Worm (Caenorhabditis elegans): ENCODE data around the gene B0281.5.

Gene B0281.5

DNA sequence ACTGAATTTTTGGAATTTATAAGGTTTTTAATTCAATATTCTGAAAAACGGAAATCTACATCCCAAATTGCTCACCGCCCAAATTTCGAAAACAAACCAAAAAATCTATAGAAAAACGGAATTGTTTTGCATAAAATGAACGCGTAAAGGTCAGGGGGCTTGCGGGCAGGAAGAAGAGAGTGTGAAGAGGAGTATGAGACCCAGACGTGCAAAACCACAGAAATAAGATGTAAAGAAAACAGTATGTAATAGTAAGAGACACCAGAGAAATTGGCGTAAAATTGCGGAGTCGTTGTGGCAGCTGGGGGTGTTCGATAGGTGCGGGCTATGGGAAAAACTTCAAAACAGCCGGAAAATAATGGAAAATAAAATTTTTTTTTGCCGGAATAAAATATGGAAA lies 40.2 kb upstream of the B0281.5 start:
- peak; percentile 16 for TF ChIP-seq ceh-16 (tag; optimal IDR thresholded peaks at IDR 0.05)
- no peak for TF ChIP-seq jun-1 (tag; optimal IDR thresholded peaks at IDR 0.05)
- TF ChIP-seq hmg-11 (tag; optimal IDR thresholded peaks at IDR 0.05), result peak; percentile 42
- no peak for TF ChIP-seq ztf-11 (tag; optimal IDR thresholded peaks at IDR 0.05)
- TF ChIP-seq nhr-11 (tag; optimal IDR thresholded peaks at IDR 0.05), result no peak
- peak; percentile 14 for TF ChIP-seq nfya-1 (tag; optimal IDR thresholded peaks at IDR 0.05; ENCODE audit: insufficient read depth)
- TF ChIP-seq elt-2 (tag; optimal IDR thresholded peaks at IDR 0.05), result peak; percentile 5

DNA sequence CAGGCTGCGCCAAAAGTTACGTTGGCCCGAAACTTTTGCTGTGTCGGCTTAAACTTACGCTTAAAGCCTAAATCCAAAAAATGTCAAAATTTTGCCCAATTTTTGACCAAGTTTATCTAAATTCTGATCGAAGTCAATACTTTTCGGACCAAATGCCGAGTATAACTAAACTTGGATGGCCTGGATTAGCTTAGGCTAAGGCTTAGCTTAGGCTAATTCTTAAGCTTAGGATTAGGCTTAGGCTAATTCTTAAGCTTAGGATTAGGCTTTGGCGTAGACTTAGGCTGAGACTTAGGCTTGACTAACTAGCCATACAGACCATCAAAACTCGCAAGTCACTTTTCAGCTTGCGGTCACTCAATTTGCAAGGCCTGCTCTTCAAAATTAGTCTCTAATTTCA lies 35.4 kb upstream of the B0281.5 start:
- TF ChIP-seq nhr-237 (tag; optimal IDR thresholded peaks at IDR 0.05) (no peak), ceh-16 (tag; optimal IDR thresholded peaks at IDR 0.05) (no peak), skn-1 (tag; optimal IDR thresholded peaks at IDR 0.05) (no peak), zag-1 (tag; optimal IDR thresholded peaks at IDR 0.05) (no peak), ztf-11 (tag; optimal IDR thresholded peaks at IDR 0.05) (no peak), R02D3.7 (tag; optimal IDR thresholded peaks at IDR 0.05) (no peak), ceh-82 (tag; optimal IDR thresholded peaks at IDR 0.05) (no peak)

DNA sequence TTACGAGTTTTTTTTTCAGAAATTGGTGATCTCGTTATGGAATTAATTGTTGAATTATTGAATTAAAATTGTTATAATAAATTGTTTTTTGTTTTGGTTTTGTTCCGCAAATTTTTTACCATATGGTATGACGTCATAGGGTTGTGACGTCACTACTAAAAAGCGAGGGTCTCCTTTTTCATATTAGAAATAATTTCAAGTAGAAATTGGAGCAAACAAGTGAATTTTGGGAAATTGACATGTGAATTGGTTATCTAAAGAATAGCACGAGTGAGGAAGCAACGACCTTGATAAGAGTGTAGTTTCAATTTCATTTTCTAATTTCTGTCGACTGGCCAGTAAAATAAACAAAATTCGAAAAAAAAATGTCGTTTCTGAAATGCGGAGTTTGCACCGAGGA lies 34.8 kb upstream of the B0281.5 start, which contains the start of gene F43C11.7:
Gene F43C11.7 (plus strand): TSS at position 326 of the 400 bp plus-strand sequence.
- TF ChIP-seq nhr-23 (tag; optimal IDR thresholded peaks at IDR 0.05) (no peak), elt-2 (tag; optimal IDR thresholded peaks at IDR 0.05) (peak; percentile 87), pha-4 (tag; optimal IDR thresholded peaks at IDR 0.05) (peak; percentile 51), pqm-1 (tag; optimal IDR thresholded peaks at IDR 0.05) (peak; percentile 49)

DNA sequence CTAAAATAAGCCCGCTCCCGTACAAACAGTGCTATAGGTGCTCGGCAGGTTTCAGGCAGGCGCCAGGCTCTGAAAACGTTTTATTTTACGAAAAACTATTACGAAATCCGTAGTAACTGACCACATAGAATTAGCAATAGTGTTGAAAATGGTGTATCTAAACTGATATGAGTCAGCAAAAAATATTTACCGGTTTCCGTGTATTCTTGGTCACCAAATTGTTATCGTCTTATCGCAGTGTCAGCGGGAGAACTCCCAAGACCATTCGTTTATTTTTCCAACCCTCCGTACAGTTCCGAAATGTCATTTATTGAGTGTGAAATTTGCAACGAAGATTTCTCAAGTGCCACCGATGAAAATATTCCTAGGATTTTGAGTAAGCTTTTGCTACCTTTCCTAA lies 31.5 kb upstream of the B0281.5 start, which contains the start of gene F43C11.8:
Gene F43C11.8 (plus strand): TSS at position 301 of the 400 bp plus-strand sequence.
- TF ChIP-seq lin-39 (tag; optimal IDR thresholded peaks at IDR 0.05), result no peak
- no peak for TF ChIP-seq nhr-28 (tag; optimal IDR thresholded peaks at IDR 0.05)
- TF ChIP-seq egl-5 (tag; optimal IDR thresholded peaks at IDR 0.05), result no peak
- no peak for TF ChIP-seq snpc-4 (tag; optimal IDR thresholded peaks at IDR 0.05)
- TF ChIP-seq nhr-23 (tag; optimal IDR thresholded peaks at IDR 0.05), result no peak
- no peak for TF ChIP-seq ztf-11 (tag; optimal IDR thresholded peaks at IDR 0.05)
- TF ChIP-seq ceh-28 (tag; optimal IDR thresholded peaks at IDR 0.05), result no peak
- no peak for TF ChIP-seq tbx-2 (tag; optimal IDR thresholded peaks at IDR 0.05)
- TF ChIP-seq nhr-77 (tag; optimal IDR thresholded peaks at IDR 0.05), result no peak
- no peak for TF ChIP-seq unc-39 (tag; optimal IDR thresholded peaks at IDR 0.05)
- TF ChIP-seq elt-2 (tag; optimal IDR thresholded peaks at IDR 0.05), result no peak
- no peak for TF ChIP-seq R02D3.7 (tag; optimal IDR thresholded peaks at IDR 0.05)
- TF ChIP-seq lsy-12 (tag; optimal IDR thresholded peaks at IDR 0.05), result no peak
- no peak for TF ChIP-seq nhr-43 (tag; optimal IDR thresholded peaks at IDR 0.05; ENCODE audit: poor library complexity, severe bottlenecking)

DNA sequence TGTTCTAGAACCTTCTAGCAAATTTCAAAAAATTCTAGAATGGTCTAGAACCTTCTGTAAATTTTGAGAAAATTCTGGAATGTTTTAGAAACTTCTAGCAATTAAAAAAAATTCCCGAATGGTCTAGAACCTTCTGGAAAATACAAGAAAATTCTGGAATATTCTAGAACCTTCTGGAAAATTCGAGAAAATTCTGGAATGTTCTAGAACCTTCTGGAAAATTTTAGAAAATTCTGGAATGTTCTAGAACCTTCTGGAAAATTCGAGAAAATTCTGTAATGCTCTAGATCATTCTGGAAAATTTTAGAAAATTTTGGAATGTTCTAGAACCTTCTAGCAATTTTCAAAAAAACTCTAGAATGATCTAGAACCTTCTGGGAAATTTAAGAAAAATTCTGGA lies 29.7 kb upstream of the B0281.5 start:
- TF ChIP-seq ceh-9 (tag; optimal IDR thresholded peaks at IDR 0.05), result no peak
- TF ChIP-seq elt-1 (tag; optimal IDR thresholded peaks at IDR 0.05), result no peak
- no peak for TF ChIP-seq ztf-4 (tag; optimal IDR thresholded peaks at IDR 0.05)
- TF ChIP-seq zag-1 (tag; optimal IDR thresholded peaks at IDR 0.05), result no peak
- no peak for TF ChIP-seq nhr-43 (tag; optimal IDR thresholded peaks at IDR 0.05; ENCODE audit: poor library complexity, severe bottlenecking)
- no peak for TF ChIP-seq lsy-12 (tag; optimal IDR thresholded peaks at IDR 0.05)
- no peak for TF ChIP-seq sea-2 (GFP tag; optimal IDR thresholded peaks at IDR 0.05)
- TF ChIP-seq R02D3.7 (tag; optimal IDR thresholded peaks at IDR 0.05), result no peak
- TF ChIP-seq unc-62 (GFP tag; optimal IDR thresholded peaks at IDR 0.05), result no peak
- no peak for TF ChIP-seq fkh-10 (GFP tag; optimal IDR thresholded peaks at IDR 0.05)
- no peak for TF ChIP-seq daf-12 (tag; optimal IDR thresholded peaks at IDR 0.05)
- no peak for TF ChIP-seq elt-2 (tag; optimal IDR thresholded peaks at IDR 0.05)
- TF ChIP-seq unc-39 (tag; optimal IDR thresholded peaks at IDR 0.05), result no peak
- no peak for TF ChIP-seq ZK546.5 (tag; optimal IDR thresholded peaks at IDR 0.05)
- no peak for TF ChIP-seq egl-5 (tag; optimal IDR thresholded peaks at IDR 0.05)
- TF ChIP-seq nhr-23 (tag; optimal IDR thresholded peaks at IDR 0.05), result no peak
- TF ChIP-seq nhr-25 (tag; optimal IDR thresholded peaks at IDR 0.05), result no peak

All from whole organism, L3 larva.